Worm (Caenorhabditis elegans) whole organism, L3 larva: ENCODE results near the gene F11C1.7.

Source experiments
- ama-1 ChIP-seq: fragments of 150-350 bp; optimal IDR thresholded peaks from 2 replicates; lab custom pipeline; 2018
- nhr-11 ChIP-seq: fragments of 150-350 bp; optimal IDR thresholded peaks from 2 replicates; lab custom pipeline; 2014; ENCODE audit warnings: missing biosample characterization, missing genetic modification characterization
- nhr-12 ChIP-seq: fragments of 150-350 bp; optimal IDR thresholded peaks from 2 replicates; lab custom pipeline; 2014; ENCODE audit warnings: missing biosample characterization, missing genetic modification characterization
- pha-4 ChIP-seq: fragments of 150-350 bp; optimal IDR thresholded peaks from 2 replicates; lab custom pipeline; 2014; ENCODE audit warnings: missing biosample characterization, missing genetic modification reagents, missing genetic modification characterization
- zag-1 ChIP-seq: fragments of 150-350 bp; optimal IDR thresholded peaks from 2 replicates; lab custom pipeline; 2014; ENCODE audit warnings: missing biosample characterization, missing genetic modification characterization

- TF ChIP-seq zag-1 (no peak), ama-1 (lab: Kevin White, UChicago) (no peak), nhr-12 (tag; lab: Kevin White, UChicago) (no peak), nhr-11 (tag; lab: Kevin White, UChicago) (no peak), pha-4 (no peak)
These were observed 48.3 kb upstream of the F11C1.7 start, which contains the start of gene gmap-3 for ce11 chrX:12940811-12941210.
